Worm (Caenorhabditis elegans): ENCODE results near the gene mec-14.
A peak's percentile ranks its signal among the peaks of the same experiment; 100 is the strongest.

- TF ChIP-seq nhr-77 (tag; optimal IDR thresholded peaks at IDR 0.05): peak; percentile 23
- TF ChIP-seq lin-39 (tag; optimal IDR thresholded peaks at IDR 0.05): no peak
- no peak for TF ChIP-seq unc-62 (GFP tag; optimal IDR thresholded peaks at IDR 0.05)
- peak; percentile 74 for TF ChIP-seq snpc-4 (tag; optimal IDR thresholded peaks at IDR 0.05)
- peak; percentile 91 for TF ChIP-seq egl-27 (tag; optimal IDR thresholded peaks at IDR 0.05)
- peak; percentile 80 for TF ChIP-seq ztf-4 (tag; optimal IDR thresholded peaks at IDR 0.05)
- TF ChIP-seq nhr-6 (tag; optimal IDR thresholded peaks at IDR 0.05): peak; percentile 91
- peak; percentile 87 for TF ChIP-seq ZK546.5 (tag; optimal IDR thresholded peaks at IDR 0.05)
- peak; percentile 79 for TF ChIP-seq lin-11 (tag; optimal IDR thresholded peaks at IDR 0.05)
- peak; percentile 88 for TF ChIP-seq gmeb-1 (tag; optimal IDR thresholded peaks at IDR 0.05)
- peak; percentile 74 for TF ChIP-seq ceh-16 (tag; optimal IDR thresholded peaks at IDR 0.05)
- peak; percentile 87 for TF ChIP-seq ama-1 (optimal IDR thresholded peaks at IDR 0.05)
- no peak for TF ChIP-seq nhr-12 (tag; optimal IDR thresholded peaks at IDR 0.05)
- peak; percentile 91 for TF ChIP-seq lin-13 (GFP tag; optimal IDR thresholded peaks at IDR 0.05)
Measured at ce11 chrIII:7179538-7180301, 13.1 kb downstream of the mec-14 start, which contains the start of the genes rps-14 and rpl-36.
